Worm (Caenorhabditis elegans) whole organism, L4/young adult: ENCODE data around the gene C54F6.17.

Source experiments
- W03F9.2 ChIP-seq: fragments of 150-350 bp; optimal IDR thresholded peaks from 2 replicates; lab custom pipeline; 2014; ENCODE audit warnings: missing biosample characterization, missing genetic modification characterization
- dao-5 ChIP-seq: sonication (generic microtip); optimal IDR thresholded peaks from 2 replicates; lab custom pipeline; 2016; ENCODE audit warnings: missing genotype, missing genetic modification characterization, moderate library complexity, missing compliant biosample characterization
- him-1 ChIP-seq: sonication (generic microtip); optimal IDR thresholded peaks from 2 replicates; lab custom pipeline; 2016; ENCODE audit warnings: missing genotype, missing genetic modification reagents, missing genetic modification characterization, missing compliant biosample characterization

ce11 chrV:7508566-7509044 lies 18.6 kb upstream of the C54F6.17 start, which contains the start of the genes str-31 and nhr-172:
- TF ChIP-seq dao-5 (no peak), him-1 (tag; lab: Kevin White, UChicago) (no peak), W03F9.2 (tag; lab: Kevin White, UChicago) (no peak)
